Worm (Caenorhabditis elegans): Measurements from ENCODE around the gene clec-228.

DNA sequence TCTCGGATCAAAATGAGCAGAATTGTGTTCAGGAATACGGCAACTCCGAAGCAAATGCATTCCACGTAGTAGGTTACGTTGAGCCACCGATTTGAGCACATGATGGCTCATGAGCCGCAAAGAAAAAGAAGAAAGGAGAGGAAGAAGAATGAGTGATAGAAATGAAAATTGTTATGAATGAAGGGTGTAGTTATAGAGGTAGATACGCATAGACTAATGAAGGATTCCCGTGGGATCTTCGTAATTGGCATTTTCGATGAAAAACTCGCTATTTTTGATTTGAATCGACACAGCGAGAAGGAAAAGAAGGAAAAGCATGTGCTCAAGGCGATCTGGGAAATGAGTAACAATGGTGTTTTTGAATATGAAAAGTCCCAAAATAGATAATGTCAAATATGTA lies 45.4 kb downstream of the clec-228 start, which contains the start of gene str-96:
- TF ChIP-seq atf-7 (tag; optimal IDR thresholded peaks at IDR 0.05) (no peak), sdz-38 (tag; optimal IDR thresholded peaks at IDR 0.05) (no peak), bed-1 (GFP tag; IDR thresholded peaks at IDR 0.05) (no peak), cebp-1 (GFP tag; IDR thresholded peaks at IDR 0.05) (no peak), cebp-1 (tag; optimal IDR thresholded peaks at IDR 0.05) (no peak), C17E4.6 (GFP tag; IDR thresholded peaks at IDR 0.05) (no peak), B0336.3 (GFP tag; IDR thresholded peaks at IDR 0.05) (no peak), ama-1 (optimal IDR thresholded peaks at IDR 0.05) (no peak), ama-1 (GFP tag; optimal IDR thresholded peaks at IDR 0.05) (no peak), snpc-4 (GFP tag; optimal IDR thresholded peaks at IDR 0.05) (no peak), snpc-4 (tag; optimal IDR thresholded peaks at IDR 0.05) (no peak), zfh-2 (GFP tag; conservative IDR thresholded peaks at IDR 0.05) (no peak)
